Worm (Caenorhabditis elegans) whole organism, young adult: ENCODE results near the gene grl-21.

Experiments
- B0019.2 ChIP-seq: fragments of 200-800 bp; sonication (Bioruptor generic); conservative IDR thresholded peaks from 2 replicates; pipeline ENCODE4 v1.3.6; 2022; ENCODE audit warnings: missing genetic modification reagents, missing genetic modification characterization, missing compliant biosample characterization
- B0261.1 ChIP-seq: sonication (generic microtip); optimal IDR thresholded peaks from 2 replicates; lab custom pipeline; 2016; ENCODE audit warnings: mild to moderate bottlenecking, missing genetic modification characterization, moderate library complexity, missing compliant biosample characterization
- B0336.3 ChIP-seq: fragments of 200-800 bp; sonication (Bioruptor generic); IDR thresholded peaks from 2 replicates; pipeline ENCODE4 v1.3.6; 2022; ENCODE audit warnings: missing genetic modification characterization, missing compliant biosample characterization
- C17E4.6 ChIP-seq: fragments of 200-800 bp; sonication (Bioruptor generic); IDR thresholded peaks from 2 replicates; pipeline ENCODE4 v1.3.6; 2022; ENCODE audit warnings: missing genetic modification reagents, missing genetic modification characterization, missing compliant biosample characterization
- F10E7.11 ChIP-seq: sonication (generic microtip); optimal IDR thresholded peaks from 2 replicates; lab custom pipeline; 2017; ENCODE audit warnings: mild to moderate bottlenecking, missing genetic modification characterization, moderate library complexity, missing compliant biosample characterization
- F23B12.7 ChIP-seq: sonication (generic microtip); optimal IDR thresholded peaks from 2 replicates; lab custom pipeline; 2017; ENCODE audit warnings: missing genetic modification characterization, mild to moderate bottlenecking, missing compliant biosample characterization, antibody characterized with exemption, moderate library complexity; ENCODE audit not compliant: insufficient read depth
- F39B2.1 ChIP-seq: fragments of 200-800 bp; sonication (Bioruptor generic); IDR thresholded peaks from 2 replicates; pipeline ENCODE4 v1.3.6; 2022; ENCODE audit warnings: missing genetic modification reagents, missing genetic modification characterization, missing compliant biosample characterization
- F55B11.4 ChIP-seq: sonication (generic microtip); optimal IDR thresholded peaks from 2 replicates; lab custom pipeline; 2016; ENCODE audit warnings: missing compliant biosample characterization, missing genetic modification characterization, borderline replicate concordance; ENCODE audit not compliant: insufficient read depth
- T07F8.4 ChIP-seq: sonication (generic microtip); optimal IDR thresholded peaks from 2 replicates; lab custom pipeline; 2016; ENCODE audit warnings: mild to moderate bottlenecking, missing genetic modification characterization, moderate library complexity, missing compliant biosample characterization
- T26A5.8 ChIP-seq: sonication (generic microtip); optimal IDR thresholded peaks from 2 replicates; lab custom pipeline; 2016; ENCODE audit warnings: missing genetic modification characterization, missing compliant biosample characterization
- Y53G8AR.9 ChIP-seq: fragments of 200-800 bp; sonication (Bioruptor generic); conservative IDR thresholded peaks from 2 replicates; pipeline ENCODE4 v1.3.6; 2022; ENCODE audit warnings: missing genetic modification reagents, missing genetic modification characterization, missing compliant biosample characterization
- aptf-2 ChIP-seq: fragments of 200-800 bp; sonication (Bioruptor generic); conservative IDR thresholded peaks from 2 replicates; pipeline ENCODE4 v1.3.6; 2022; ENCODE audit warnings: missing genetic modification reagents, missing genetic modification characterization, missing compliant biosample characterization
- atf-7 ChIP-seq: sonication (generic microtip); optimal IDR thresholded peaks from 2 replicates; lab custom pipeline; 2017; ENCODE audit warnings: mild to moderate bottlenecking, missing genetic modification characterization, missing compliant biosample characterization
- athp-1 ChIP-seq: sonication (generic microtip); optimal IDR thresholded peaks from 2 replicates; lab custom pipeline; 2017; ENCODE audit warnings: mild to moderate bottlenecking, missing genetic modification characterization, missing compliant biosample characterization
- attf-3 ChIP-seq: fragments of 200-800 bp; sonication (Bioruptor generic); conservative IDR thresholded peaks from 2 replicates; pipeline ENCODE4 v1.3.6; 2022; ENCODE audit warnings: missing genetic modification reagents, missing genetic modification characterization, missing compliant biosample characterization
- bed-2 ChIP-seq: fragments of 200-800 bp; sonication (Bioruptor generic); IDR thresholded peaks from 2 replicates; pipeline ENCODE4 v1.3.6; 2022; ENCODE audit warnings: missing genetic modification reagents, missing genetic modification characterization, missing compliant biosample characterization
- ceh-27 ChIP-seq: fragments of 200-800 bp; sonication (Bioruptor generic); optimal IDR thresholded peaks from 2 replicates; lab custom pipeline; 2018; ENCODE audit warnings: mild to moderate bottlenecking, missing genetic modification characterization, moderate library complexity, missing compliant biosample characterization
- chd-7 ChIP-seq: sonication (generic microtip); optimal IDR thresholded peaks from 2 replicates; lab custom pipeline; 2016; ENCODE audit warnings: mild to moderate bottlenecking, missing genetic modification characterization, moderate library complexity, missing compliant biosample characterization
- dpl-1 ChIP-seq: fragments of 150-350 bp; optimal IDR thresholded peaks from 2 replicates; lab custom pipeline; 2014; ENCODE audit warnings: missing biosample characterization, missing genetic modification reagents, missing genetic modification characterization
- egl-44 ChIP-seq: fragments of 200-800 bp; sonication (Bioruptor generic); IDR thresholded peaks from 2 replicates; pipeline ENCODE4 v1.3.6; 2022; ENCODE audit warnings: missing genetic modification reagents, missing genetic modification characterization, missing compliant biosample characterization
- ekl-4 ChIP-seq: fragments of 200-800 bp; sonication (Bioruptor generic); IDR thresholded peaks from 2 replicates; pipeline ENCODE4 v1.3.6; 2022; ENCODE audit warnings: missing genetic modification reagents, missing genetic modification characterization, missing compliant biosample characterization
- fkh-3 ChIP-seq: sonication (generic microtip); optimal IDR thresholded peaks from 2 replicates; lab custom pipeline; 2016; ENCODE audit warnings: mild to moderate bottlenecking, missing genetic modification characterization, missing compliant biosample characterization
- hlh-12 ChIP-seq: sonication (generic microtip); optimal IDR thresholded peaks from 2 replicates; lab custom pipeline; 2016; ENCODE audit warnings: missing genetic modification characterization, missing compliant biosample characterization
- hsf-1 ChIP-seq: fragments of 200-800 bp; sonication (Bioruptor generic); IDR thresholded peaks from 2 replicates; pipeline ENCODE4 v1.3.6; 2022; ENCODE audit warnings: missing genetic modification reagents, missing genetic modification characterization, missing compliant biosample characterization
- lag-1 ChIP-seq: fragments of 200-800 bp; sonication (Bioruptor generic); IDR thresholded peaks from 2 replicates; pipeline ENCODE4 v1.3.6; 2022; ENCODE audit warnings: missing genetic modification reagents, missing genetic modification characterization, missing compliant biosample characterization
- lin-26 ChIP-seq: fragments of 200-800 bp; sonication (Bioruptor generic); IDR thresholded peaks from 2 replicates; pipeline ENCODE4 v1.3.6; 2022; ENCODE audit warnings: missing genetic modification reagents, missing genetic modification characterization, missing compliant biosample characterization
- lin-54 ChIP-seq: fragments of 200-800 bp; sonication (Bioruptor generic); optimal IDR thresholded peaks from 2 replicates; lab custom pipeline; 2018; ENCODE audit warnings: mild to moderate bottlenecking, missing genetic modification characterization, missing compliant biosample characterization
- madf-3 ChIP-seq: fragments of 200-800 bp; sonication (Bioruptor generic); IDR thresholded peaks from 2 replicates; pipeline ENCODE4 v1.3.6; 2022; ENCODE audit warnings: missing genetic modification reagents, missing genetic modification characterization, missing compliant biosample characterization
- madf-8 ChIP-seq: fragments of 200-800 bp; sonication (Bioruptor generic); conservative IDR thresholded peaks from 2 replicates; pipeline ENCODE4 v1.3.6; 2022; ENCODE audit warnings: missing genetic modification reagents, missing genetic modification characterization, missing compliant biosample characterization
- mes-4 ChIP-seq: sonication (generic microtip); optimal IDR thresholded peaks from 2 replicates; lab custom pipeline; 2016; ENCODE audit warnings: missing genotype, missing genetic modification characterization, missing compliant biosample characterization
- nfyb-1 ChIP-seq: fragments of 200-800 bp; sonication (Bioruptor generic); IDR thresholded peaks from 2 replicates; pipeline ENCODE4 v1.3.6; 2022; ENCODE audit warnings: missing genetic modification reagents, missing genetic modification characterization, missing compliant biosample characterization
- nhr-120 ChIP-seq: fragments of 200-800 bp; sonication (Bioruptor generic); IDR thresholded peaks from 2 replicates; pipeline ENCODE4 v1.3.6; 2022; ENCODE audit warnings: missing genetic modification characterization, missing compliant biosample characterization
- nhr-27 ChIP-seq: fragments of 200-800 bp; sonication (Bioruptor generic); optimal IDR thresholded peaks from 2 replicates; lab custom pipeline; 2018; ENCODE audit warnings: mild to moderate bottlenecking, missing genetic modification characterization, moderate library complexity, missing compliant biosample characterization
- nhr-80 ChIP-seq: sonication (generic microtip); optimal IDR thresholded peaks from 2 replicates; lab custom pipeline; 2016; ENCODE audit warnings: missing genetic modification characterization, missing compliant biosample characterization
- pbrm-1 ChIP-seq: fragments of 200-800 bp; sonication (Bioruptor generic); IDR thresholded peaks from 2 replicates; pipeline ENCODE4 v1.3.6; 2022; ENCODE audit warnings: missing genetic modification reagents, missing genetic modification characterization, missing compliant biosample characterization
- rcor-1 ChIP-seq: fragments of 200-800 bp; sonication (Bioruptor generic); IDR thresholded peaks from 2 replicates; pipeline ENCODE4 v1.3.6; 2022; ENCODE audit warnings: missing genetic modification reagents, missing genetic modification characterization, missing compliant biosample characterization
- rec-8 ChIP-seq, 2 experiments: sonication (generic microtip); optimal IDR thresholded peaks; 2 replicates each; lab custom pipeline; 2016; ENCODE audit warnings: mild to moderate bottlenecking in 2 of 2, missing genetic modification characterization in 2 of 2, missing genetic modification reagents in 2 of 2, missing genotype in 2 of 2, missing biosample characterization in 1 of 2, missing compliant biosample characterization in 1 of 2, moderate library complexity in 1 of 2
- repo-1 ChIP-seq: sonication (generic microtip); optimal IDR thresholded peaks from 2 replicates; lab custom pipeline; 2017; ENCODE audit warnings: mild to moderate bottlenecking, missing genetic modification characterization, missing compliant biosample characterization
- sdz-38 ChIP-seq: sonication (generic microtip); optimal IDR thresholded peaks from 2 replicates; lab custom pipeline; 2016; ENCODE audit warnings: missing genotype, missing genetic modification characterization, missing compliant biosample characterization
- snpc-4 ChIP-seq, 5 experiments: fragments of 150-350 bp in 1 of 5; sonication (generic microtip) in 4 of 5; optimal IDR thresholded peaks; 2 replicates each; lab custom pipeline; 2014 to 2018; ENCODE audit warnings: missing genetic modification characterization in 5 of 5, missing biosample characterization in 3 of 5, antibody characterized with exemption in 2 of 5, mild to moderate bottlenecking in 2 of 5, missing compliant biosample characterization in 2 of 5, missing genotype in 2 of 5, moderate library complexity in 2 of 5, missing genetic modification reagents in 1 of 5
- sptf-2 ChIP-seq: fragments of 200-800 bp; sonication (Bioruptor generic); optimal IDR thresholded peaks from 2 replicates; lab custom pipeline; 2018; ENCODE audit warnings: mild to moderate bottlenecking, missing genetic modification characterization, missing compliant biosample characterization
- tbx-9 ChIP-seq: sonication (generic microtip); optimal IDR thresholded peaks from 2 replicates; lab custom pipeline; 2016; ENCODE audit warnings: borderline replicate concordance, missing genetic modification characterization, inconsistent platforms, missing compliant biosample characterization
- tlf-1 ChIP-seq: fragments of 200-800 bp; sonication (Bioruptor generic); optimal IDR thresholded peaks from 2 replicates; lab custom pipeline; 2018; ENCODE audit warnings: mild to moderate bottlenecking, missing genetic modification characterization, missing compliant biosample characterization
- unc-130 ChIP-seq: sonication (generic microtip); optimal IDR thresholded peaks from 2 replicates; lab custom pipeline; 2016; ENCODE audit warnings: missing genetic modification reagents, missing genetic modification characterization, missing compliant biosample characterization
- ztf-18 ChIP-seq: sonication (generic microtip); optimal IDR thresholded peaks from 2 replicates; lab custom pipeline; 2016; ENCODE audit warnings: missing genotype, mild to moderate bottlenecking, missing genetic modification characterization, missing compliant biosample characterization
- ztf-3 ChIP-seq: fragments of 200-800 bp; sonication (Bioruptor generic); optimal IDR thresholded peaks from 2 replicates; lab custom pipeline; 2018; ENCODE audit warnings: mild to moderate bottlenecking, missing genetic modification characterization, missing compliant biosample characterization

Gene grl-21

DNA sequence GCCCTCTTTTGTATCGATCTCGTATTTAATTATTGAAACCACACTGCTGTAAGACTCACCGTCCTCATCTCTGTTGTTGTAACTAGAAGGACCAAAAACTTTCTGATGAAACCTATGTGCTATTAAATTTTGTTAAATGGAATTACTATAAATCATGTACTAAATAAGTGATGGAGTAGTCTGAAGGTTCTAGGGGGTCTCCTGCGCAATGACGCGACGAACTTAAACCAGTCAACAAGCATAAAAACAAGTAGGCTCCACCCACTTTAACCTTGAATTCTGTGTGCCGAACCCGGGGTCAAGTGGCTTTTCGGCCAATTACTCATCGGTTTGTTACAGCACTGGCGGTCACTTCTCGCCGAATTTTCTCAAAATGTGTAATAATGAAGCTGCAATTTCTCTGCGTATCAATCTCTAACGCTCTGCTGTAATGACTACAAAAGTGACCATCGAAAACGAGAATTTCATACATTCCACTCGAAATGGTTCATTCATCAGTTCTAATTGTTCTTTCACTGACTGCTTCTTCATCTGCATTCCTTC, at the start of gene grl-21 (continued):
- TF ChIP-seq athp-1 (peak; percentile 23), nhr-80 (tag; lab: Kevin White, UChicago) (no peak), lag-1 (GFP tag; lab: Robert Waterston, UW) (no peak), B0019.2 (no peak), lin-54 (GFP tag; lab: Kevin White, UChicago) (peak; percentile 21), nhr-27 (tag; lab: Kevin White, UChicago) (no peak), attf-3 (GFP tag; lab: Robert Waterston, UW) (0 out of 2 replicates have a peak, but pooled peaks have one; percentile 16), lin-26 (GFP tag; lab: Robert Waterston, UW) (peak; percentile 50; the same call in 1 of the 2 replicates), mes-4 (tag; lab: Kevin White, UChicago) (no peak), dpl-1 (no peak), tlf-1 (GFP tag; lab: Kevin White, UChicago) (peak; percentile 23), repo-1 (tag; lab: Kevin White, UChicago) (no peak), Y53G8AR.9 (GFP tag; lab: Robert Waterston, UW) (0 out of 2 replicates have a peak, but pooled peaks have one; percentile 43), chd-7 (no peak), F39B2.1 (no peak), ceh-27 (GFP tag; lab: Kevin White, UChicago) (no peak), B0261.1 (tag; lab: Kevin White, UChicago) (no peak), egl-44 (GFP tag; lab: Robert Waterston, UW) (no peak), hsf-1 (GFP tag; lab: Robert Waterston, UW) (peak; percentile 32; the same call in 1 of the 2 replicates), F10E7.11 (peak; percentile 12), snpc-4 (GFP tag; optimal IDR thresholded peaks at IDR 0.05; lab: Kevin White, UChicago) (no peak), snpc-4 (tag; optimal IDR thresholded peaks at IDR 0.05; lab: Kevin White, UChicago) (no peak), C17E4.6 (0 out of 2 replicates have a peak, but pooled peaks have one; percentile 28), nfyb-1 (GFP tag; lab: Robert Waterston, UW) (no peak), rec-8 (tag; optimal IDR thresholded peaks at IDR 0.05; lab: Kevin White, UChicago) (no peak), T07F8.4 (no peak), ztf-3 (GFP tag; lab: Kevin White, UChicago) (no peak), madf-8 (GFP tag; lab: Robert Waterston, UW) (no peak), T26A5.8 (tag; lab: Kevin White, UChicago) (peak; percentile 39), sdz-38 (tag; lab: Kevin White, UChicago) (no peak), nhr-120 (no peak), hlh-12 (tag; lab: Kevin White, UChicago) (no peak), ekl-4 (GFP tag; lab: Robert Waterston, UW) (peak; percentile 42; the same call in 1 of the 2 replicates), F23B12.7 (tag; lab: Kevin White, UChicago) (no peak), fkh-3 (tag; lab: Kevin White, UChicago) (no peak), aptf-2 (no peak)

DNA sequence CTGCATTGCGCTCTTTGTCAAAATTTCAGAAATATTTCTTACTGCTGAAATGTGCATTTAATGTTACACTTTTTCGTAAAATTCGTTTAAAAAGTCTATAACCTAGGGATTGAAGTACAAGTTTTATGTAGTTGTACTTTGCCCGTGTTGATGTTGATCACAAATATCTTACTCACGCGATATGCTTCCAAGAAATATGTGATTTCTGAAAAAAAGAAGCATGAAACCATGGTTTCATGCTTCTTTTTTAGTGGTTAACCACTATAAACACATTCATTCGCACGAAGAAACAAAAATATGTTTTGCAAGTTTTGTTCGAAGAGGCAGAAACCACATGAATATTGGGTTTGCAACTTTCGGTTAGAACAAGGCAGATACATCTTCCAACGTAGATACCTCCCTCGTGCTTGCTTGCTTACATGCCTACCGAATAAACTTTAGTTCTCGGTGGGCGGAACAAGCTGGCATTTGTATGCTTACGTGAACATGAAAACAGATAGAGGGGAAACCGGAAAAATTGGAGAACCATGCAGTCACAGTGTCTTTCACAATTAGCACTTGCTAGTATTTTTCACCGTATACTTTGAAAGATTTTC, 48.2 kb upstream of the grl-21 start, which contains the start of gene R102.3:
R102.3 (plus strand) TSS at position 546 of the 596 bp plus-strand sequence.
- no peak for TF ChIP-seq ztf-18 (tag; lab: Kevin White, UChicago)
- TF ChIP-seq lin-54 (GFP tag; lab: Kevin White, UChicago), result no peak
- no peak for TF ChIP-seq tbx-9 (tag; lab: Kevin White, UChicago)
- TF ChIP-seq rcor-1 (GFP tag; lab: Robert Waterston, UW), result no peak
- TF ChIP-seq pbrm-1 (GFP tag; lab: Robert Waterston, UW), result no peak
- no peak for TF ChIP-seq madf-3 (GFP tag; lab: Robert Waterston, UW)
- no peak for TF ChIP-seq T26A5.8 (tag; lab: Kevin White, UChicago)
- no peak for TF ChIP-seq atf-7
- no peak for TF ChIP-seq unc-130 (GFP tag; lab: Kevin White, UChicago)
- no peak for TF ChIP-seq B0336.3 (GFP tag; lab: Robert Waterston, UW)
- no peak for TF ChIP-seq bed-2 (GFP tag; lab: Robert Waterston, UW)
- no peak for TF ChIP-seq sptf-2 (GFP tag; lab: Kevin White, UChicago)
- TF ChIP-seq F55B11.4 (tag; lab: Kevin White, UChicago), result no peak
- TF ChIP-seq, all 124 proteins: peak for 0
